Worm (Caenorhabditis elegans): ENCODE measurements around the gene C14C10.1.

- TF ChIP-seq ctbp-1 (GFP tag; IDR thresholded peaks at IDR 0.05) (no peak), hlh-30 (tag; optimal IDR thresholded peaks at IDR 0.05; ENCODE audit: insufficient read depth) (peak; percentile 20), dpl-1 (GFP tag; optimal IDR thresholded peaks at IDR 0.05) (no peak), pqm-1 (tag; optimal IDR thresholded peaks at IDR 0.05) (no peak), vab-7 (GFP tag; IDR thresholded peaks at IDR 0.05) (no peak), mdt-29 (GFP tag; IDR thresholded peaks at IDR 0.05) (no peak), unc-62 (GFP tag; optimal IDR thresholded peaks at IDR 0.05 in 1 of 2) (no peak), unc-62 (tag; optimal IDR thresholded peaks at IDR 0.05) (no peak), lin-38 (GFP tag; IDR thresholded peaks at IDR 0.05) (no peak), nhr-237 (tag; optimal IDR thresholded peaks at IDR 0.05) (no peak), unc-39 (tag; optimal IDR thresholded peaks at IDR 0.05) (no peak), nhr-28 (tag; optimal IDR thresholded peaks at IDR 0.05) (no peak), dmd-6 (GFP tag; IDR thresholded peaks at IDR 0.05) (no peak)
These were observed 48.9 kb upstream of the C14C10.1 start for ce11 chrV:12538984-12539852.

Data from whole organism, L4 larva.